Fruit fly (Drosophila melanogaster) whole organism, embryonic: ENCODE measurements around the gene DENR.

ENCODE experiments used
- Aef1 ChIP-seq: fragments of 200-800 bp; sonication (Bioruptor generic); IDR thresholded peaks from 3 replicates; pipeline ENCODE4 v1.3.6; 2022; ENCODE audit warnings: missing biosample characterization, missing genetic modification characterization
- Bteb2 ChIP-seq: fragments of 200-800 bp; sonication (Bioruptor generic); optimal IDR thresholded peaks from 2 replicates; lab custom pipeline; 2016; ENCODE audit warnings: missing biosample characterization, missing genetic modification characterization
- CG12299 ChIP-seq: fragments of 200-800 bp; sonication (Bioruptor generic); optimal IDR thresholded peaks from 2 replicates; lab custom pipeline; 2018; ENCODE audit warnings: missing biosample characterization, mild to moderate bottlenecking, missing genetic modification characterization
- CG14441 ChIP-seq: fragments of 200-800 bp; sonication (Bioruptor generic); IDR thresholded peaks from 2 replicates; pipeline ENCODE4 v1.3.6; 2022; ENCODE audit warnings: missing biosample characterization, missing genetic modification characterization
- CG31224 ChIP-seq: fragments of 200-800 bp; sonication (Bioruptor generic); IDR thresholded peaks from 2 replicates; pipeline ENCODE4 v1.3.6; 2022; ENCODE audit warnings: missing biosample characterization, missing genetic modification characterization
- CG3281 ChIP-seq: fragments of 200-800 bp; sonication (Bioruptor generic); optimal IDR thresholded peaks from 3 replicates; lab custom pipeline; 2017; ENCODE audit warnings: missing biosample characterization, mild to moderate bottlenecking, missing genetic modification characterization
- CG7271 ChIP-seq: fragments of 200-800 bp; sonication (Bioruptor generic); optimal IDR thresholded peaks from 2 replicates; lab custom pipeline; 2018; ENCODE audit warnings: missing biosample characterization, mild to moderate bottlenecking, missing genetic modification characterization, moderate library complexity
- Dip2 ChIP-seq: fragments of 200-800 bp; sonication (Bioruptor generic); IDR thresholded peaks from 2 replicates; pipeline ENCODE4 v1.3.6; 2022; ENCODE audit warnings: missing biosample characterization, missing genetic modification characterization
- ara ChIP-seq: fragments of 200-800 bp; sonication (Bioruptor generic); IDR thresholded peaks from 2 replicates; pipeline ENCODE4 v1.3.6; 2022; ENCODE audit warnings: missing biosample characterization, missing genetic modification characterization
- ato ChIP-seq: fragments of 200-800 bp; sonication (Bioruptor generic); IDR thresholded peaks from 2 replicates; pipeline ENCODE4 v1.3.6; 2022; ENCODE audit warnings: missing biosample characterization, missing genetic modification characterization; ENCODE audit not compliant: partially characterized antibody
- insv ChIP-seq, 2 experiments: fragments of 200-800 bp; sonication (Bioruptor generic); optimal IDR thresholded peaks; 3 replicates each; lab custom pipeline; 2016 to 2018; ENCODE audit warnings: missing biosample characterization in 2 of 2, missing genetic modification characterization in 2 of 2
- phol ChIP-seq: fragments of 200-800 bp; sonication (Bioruptor generic); optimal IDR thresholded peaks from 3 replicates; lab custom pipeline; 2018; ENCODE audit warnings: missing biosample characterization, mild to moderate bottlenecking, missing genetic modification characterization, moderate library complexity

dm6 chrX:16874671-16875070, 11.7 kb downstream of the DENR start:
- TF ChIP-seq Bteb2 (GFP tag; lab: Kevin White, UChicago) = no peak
- TF ChIP-seq CG7271 (tag; lab: Kevin White, UChicago) = no peak
- TF ChIP-seq ato (GFP tag; lab: Robert Waterston, UW) = no peak
- TF ChIP-seq CG31224 (GFP tag; lab: Robert Waterston, UW) = no peak
- TF ChIP-seq insv (GFP tag; optimal IDR thresholded peaks at IDR 0.05; lab: Kevin White, UChicago) = no peak
- no peak for TF ChIP-seq Dip2
- TF ChIP-seq CG12299 (tag; lab: Kevin White, UChicago) = no peak
- no peak for TF ChIP-seq CG3281 (GFP tag; lab: Kevin White, UChicago)
- no peak for TF ChIP-seq phol (tag; lab: Kevin White, UChicago)
- no peak for TF ChIP-seq Aef1 (GFP tag; lab: Robert Waterston, UW)
- no peak for TF ChIP-seq CG14441 (GFP tag; lab: Robert Waterston, UW)
- TF ChIP-seq ara (GFP tag; lab: Robert Waterston, UW) = no peak
